Worm (Caenorhabditis elegans): Measurements from ENCODE around the gene F20C5.6.

F20C5.6 gene

DNA sequence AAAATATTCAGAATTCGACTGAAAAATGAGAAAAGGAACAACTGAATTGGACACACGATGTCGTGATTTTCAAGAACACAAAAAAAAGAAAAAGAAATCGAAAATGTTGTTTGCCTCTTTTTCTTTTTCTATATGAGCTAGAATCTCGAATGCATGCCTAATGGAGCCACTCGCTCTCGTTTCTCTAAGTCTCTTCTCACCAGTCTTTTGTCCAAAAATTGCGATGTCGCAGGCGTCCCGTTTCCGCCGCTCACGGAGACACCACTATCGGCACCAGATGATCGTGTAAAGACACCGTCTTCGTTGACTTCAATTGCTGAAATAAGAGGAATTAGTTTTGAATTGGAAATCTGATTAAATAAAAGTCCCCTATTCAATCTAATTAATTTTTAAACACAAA is 14.4 kb downstream of the F20C5.6 start (continued):
- TF ChIP-seq egl-27 (tag; optimal IDR thresholded peaks at IDR 0.05): no peak
- no peak for TF ChIP-seq egl-13 (tag; optimal IDR thresholded peaks at IDR 0.05)
- peak; percentile 5 for TF ChIP-seq mep-1 (tag; optimal IDR thresholded peaks at IDR 0.05)
- TF ChIP-seq ceh-88 (GFP tag; IDR thresholded peaks at IDR 0.05): no peak
- no peak for TF ChIP-seq ceh-8 (GFP tag; optimal IDR thresholded peaks at IDR 0.05)
- no peak for TF ChIP-seq ets-5 (GFP tag; IDR thresholded peaks at IDR 0.05)
- TF ChIP-seq F16B12.6 (tag; optimal IDR thresholded peaks at IDR 0.05): no peak
- peak in 1 of 2 experiments; percentile 43 for TF ChIP-seq lin-35 (GFP tag; optimal IDR thresholded peaks at IDR 0.05)
- TF ChIP-seq efl-1 (optimal IDR thresholded peaks at IDR 0.05): peak; percentile 38 to 50
- TF ChIP-seq efl-1 (GFP tag; optimal IDR thresholded peaks at IDR 0.05 in 1 of 2): peak in 1 of 2 experiments; percentile 13
- no peak for TF ChIP-seq ama-1 (optimal IDR thresholded peaks at IDR 0.05)
- TF ChIP-seq nhr-71 (tag; optimal IDR thresholded peaks at IDR 0.05): peak; percentile 56
- TF ChIP-seq ztf-4 (tag; optimal IDR thresholded peaks at IDR 0.05): no peak
- no peak for TF ChIP-seq sptf-1 (tag; optimal IDR thresholded peaks at IDR 0.05)
- TF ChIP-seq zip-4 (GFP tag; optimal IDR thresholded peaks at IDR 0.05): no peak
- TF ChIP-seq mdl-1 (tag; optimal IDR thresholded peaks at IDR 0.05): no peak
- TF ChIP-seq sox-4 (tag; optimal IDR thresholded peaks at IDR 0.05): no peak
- TF ChIP-seq dpl-1 (GFP tag; optimal IDR thresholded peaks at IDR 0.05): peak in 1 of 3 experiments; percentile 28
- TF ChIP-seq pax-3 (tag; optimal IDR thresholded peaks at IDR 0.05): no peak
- peak; percentile 21 for TF ChIP-seq snu-23 (GFP tag; optimal IDR thresholded peaks at IDR 0.05)
- TF ChIP-seq aly-2 (tag; optimal IDR thresholded peaks at IDR 0.05): no peak
- TF ChIP-seq ceh-90 (tag; optimal IDR thresholded peaks at IDR 0.05): no peak
- TF ChIP-seq rnt-1 (tag; optimal IDR thresholded peaks at IDR 0.05): peak; percentile 34
- no peak for TF ChIP-seq unc-62 (GFP tag; optimal IDR thresholded peaks at IDR 0.05)
- no peak for TF ChIP-seq nhr-12 (tag; optimal IDR thresholded peaks at IDR 0.05)
- TF ChIP-seq elt-3 (tag; optimal IDR thresholded peaks at IDR 0.05): no peak
- TF ChIP-seq sup-37 (GFP tag; optimal IDR thresholded peaks at IDR 0.05): no peak
- TF ChIP-seq Y116A8C.19 (tag; optimal IDR thresholded peaks at IDR 0.05; ENCODE audit: borderline replicate concordance): no peak
- TF ChIP-seq lir-3 (tag; optimal IDR thresholded peaks at IDR 0.05; ENCODE audit: poor library complexity): no peak
- no peak for TF ChIP-seq vab-15 (tag; optimal IDR thresholded peaks at IDR 0.05)
- peak; percentile 40 for TF ChIP-seq fkh-10 (GFP tag; optimal IDR thresholded peaks at IDR 0.05)
- TF ChIP-seq ceh-82 (tag; optimal IDR thresholded peaks at IDR 0.05): peak; percentile 2 to 65 (median 26)
- TF ChIP-seq nhr-19 (GFP tag; conservative IDR thresholded peaks at IDR 0.05): no peak
- TF ChIP-seq tlp-1 (tag; optimal IDR thresholded peaks at IDR 0.05): no peak
- peak; percentile 57 for TF ChIP-seq fkh-8 (tag; optimal IDR thresholded peaks at IDR 0.05)
- TF ChIP-seq dsc-1 (tag; optimal IDR thresholded peaks at IDR 0.05): no peak
- TF ChIP-seq nhr-20 (tag; optimal IDR thresholded peaks at IDR 0.05): no peak

- TF ChIP-seq nhr-85 (tag) (no peak), lin-14 (GFP tag; optimal IDR thresholded peaks at IDR 0.05) (peak; percentile 78), zag-1 (tag; optimal IDR thresholded peaks at IDR 0.05) (no peak), rnt-1 (tag; optimal IDR thresholded peaks at IDR 0.05) (peak; percentile 33), swsn-7 (tag; optimal IDR thresholded peaks at IDR 0.05) (peak; percentile 5), lin-39 (tag; optimal IDR thresholded peaks at IDR 0.05) (no peak), ceh-82 (tag; optimal IDR thresholded peaks at IDR 0.05) (peak in 1 of 3 experiments; percentile 10), lin-35 (GFP tag; optimal IDR thresholded peaks at IDR 0.05) (peak in 1 of 2 experiments; percentile 22), lin-13 (GFP tag; optimal IDR thresholded peaks at IDR 0.05) (no peak), unc-86 (tag; optimal IDR thresholded peaks at IDR 0.05) (no peak), nhr-19 (GFP tag; conservative IDR thresholded peaks at IDR 0.05) (no peak), nhr-71 (tag; optimal IDR thresholded peaks at IDR 0.05) (peak; percentile 51), nhr-47 (tag; optimal IDR thresholded peaks at IDR 0.05) (no peak), elt-2 (tag; optimal IDR thresholded peaks at IDR 0.05) (peak; percentile 69), nhr-20 (tag; optimal IDR thresholded peaks at IDR 0.05) (peak; percentile 24), efl-1 (optimal IDR thresholded peaks at IDR 0.05) (peak in 1 of 2 experiments; percentile 12), efl-1 (GFP tag; optimal IDR thresholded peaks at IDR 0.05 in 1 of 2) (no peak), snu-23 (GFP tag; optimal IDR thresholded peaks at IDR 0.05) (peak; percentile 25), lsy-2 (tag; optimal IDR thresholded peaks at IDR 0.05) (peak in 1 of 2 experiments; percentile 38), pqm-1 (tag; optimal IDR thresholded peaks at IDR 0.05) (peak; percentile 82), efl-3 (GFP tag; optimal IDR thresholded peaks at IDR 0.05) (no peak), C16A3.4 (tag; optimal IDR thresholded peaks at IDR 0.05) (peak; percentile 1), unc-130 (tag; optimal IDR thresholded peaks at IDR 0.05) (peak; percentile 31)
Measured at ce11 chrIV:8757729-8758128, 15.3 kb downstream of the F20C5.6 start.
